Fruit fly (Drosophila melanogaster): Measurements from ENCODE around the gene qua.

qua gene

dm6 chr2L:17485457-17485856, 11.6 kb downstream of the qua start, which contains the start of the genes CG43221 and CG43645:
CG43221 (plus strand) TSS chr2L:17485757.
CG43645 (plus strand) TSS chr2L:17485757.
- no peak for TF ChIP-seq CG10348 (GFP tag; IDR thresholded peaks at IDR 0.05)
- no peak for TF ChIP-seq CG14655 (GFP tag; optimal IDR thresholded peaks at IDR 0.05)
- no peak for TF ChIP-seq D1 (tag; optimal IDR thresholded peaks at IDR 0.05)
- no peak for TF ChIP-seq CG9948 (tag; optimal IDR thresholded peaks at IDR 0.05)

- TF ChIP-seq fd96Ca (GFP tag; IDR thresholded peaks at IDR 0.05) (peak; percentile 96), CG32121 (GFP tag; IDR thresholded peaks at IDR 0.05) (peak; percentile 88), Pif1A (GFP tag; optimal IDR thresholded peaks at IDR 0.05) (peak; percentile 93), Snoo (tag; optimal IDR thresholded peaks at IDR 0.05) (peak; percentile 88), gl (tag; optimal IDR thresholded peaks at IDR 0.05) (peak; percentile 56), Pif1B (GFP tag; optimal IDR thresholded peaks at IDR 0.05) (peak; percentile 77), D1 (tag; optimal IDR thresholded peaks at IDR 0.05) (peak; percentile 23), CG15710 (tag; optimal IDR thresholded peaks at IDR 0.05) (peak; percentile 84), CG14655 (GFP tag; optimal IDR thresholded peaks at IDR 0.05) (peak; percentile 82), CG12605 (GFP tag; IDR thresholded peaks at IDR 0.05) (0 out of 2 replicates have a peak, but pooled peaks have one; percentile 40), CG34367 (tag; optimal IDR thresholded peaks at IDR 0.05) (peak; percentile 76), CG8159 (tag; optimal IDR thresholded peaks at IDR 0.05) (peak; percentile 75), CG4496 (GFP tag; IDR thresholded peaks at IDR 0.05) (peak; percentile 96), CG8301 (tag; optimal IDR thresholded peaks at IDR 0.05) (peak; percentile 83), CG9948 (tag; optimal IDR thresholded peaks at IDR 0.05) (peak; percentile 78), CG13204 (GFP tag; optimal IDR thresholded peaks at IDR 0.05) (no peak), Ets98B (GFP tag; IDR thresholded peaks at IDR 0.05) (peak; percentile 92), EcR (GFP tag; optimal IDR thresholded peaks at IDR 0.05) (no peak), CG17806 (tag; optimal IDR thresholded peaks at IDR 0.05) (peak; percentile 76), rn (GFP tag; IDR thresholded peaks at IDR 0.05) (peak; percentile 91), CG10348 (GFP tag; IDR thresholded peaks at IDR 0.05) (peak; percentile 84)
Measured at dm6 chr2L:17484174-17484573, 12.8 kb downstream of the qua start, which contains the start of the genes GCS2beta and CG5131. GCS2beta (minus strand) TSS chr2L:17484307. CG5131 (plus strand) TSS chr2L:17484501.

dm6 chr2L:17480943-17481580, 15.9 kb downstream of the qua start, which contains the start of the genes fws and Lamtor3:
fws (minus strand) TSS chr2L:17481029.
Lamtor3 (plus strand) TSS chr2L:17481231.
- TF ChIP-seq CG8301 (tag; optimal IDR thresholded peaks at IDR 0.05): peak; percentile 99
- TF ChIP-seq CG13204 (GFP tag; optimal IDR thresholded peaks at IDR 0.05): no peak
- TF ChIP-seq gl (tag; optimal IDR thresholded peaks at IDR 0.05): peak; percentile 95
- peak; percentile 100 for TF ChIP-seq CG4496 (GFP tag; IDR thresholded peaks at IDR 0.05)
- TF ChIP-seq fd96Ca (GFP tag; IDR thresholded peaks at IDR 0.05): peak; percentile 100
- TF ChIP-seq CG10348 (GFP tag; IDR thresholded peaks at IDR 0.05): peak; percentile 98
- TF ChIP-seq CG17806 (tag; optimal IDR thresholded peaks at IDR 0.05): peak; percentile 99
- peak; percentile 100 for TF ChIP-seq Ets98B (GFP tag; IDR thresholded peaks at IDR 0.05)
- TF ChIP-seq D1 (tag; optimal IDR thresholded peaks at IDR 0.05): peak; percentile 96
- TF ChIP-seq CG32121 (GFP tag; IDR thresholded peaks at IDR 0.05): peak; percentile 99
- TF ChIP-seq CG15710 (tag; optimal IDR thresholded peaks at IDR 0.05): peak; percentile 99
- peak; percentile 99 for TF ChIP-seq rn (GFP tag; IDR thresholded peaks at IDR 0.05)
- TF ChIP-seq CG34367 (tag; optimal IDR thresholded peaks at IDR 0.05): peak; percentile 98
- peak; percentile 98 for TF ChIP-seq Pif1A (GFP tag; optimal IDR thresholded peaks at IDR 0.05)
- peak; percentile 99 for TF ChIP-seq Pif1B (GFP tag; optimal IDR thresholded peaks at IDR 0.05)
- peak; percentile 99 for TF ChIP-seq CG9948 (tag; optimal IDR thresholded peaks at IDR 0.05)
- peak; percentile 41 for TF ChIP-seq EcR (GFP tag; optimal IDR thresholded peaks at IDR 0.05)
- peak; percentile 99 for TF ChIP-seq CG14655 (GFP tag; optimal IDR thresholded peaks at IDR 0.05)
- TF ChIP-seq Snoo (tag; optimal IDR thresholded peaks at IDR 0.05): peak; percentile 99
- TF ChIP-seq CG8159 (tag; optimal IDR thresholded peaks at IDR 0.05): peak; percentile 99
- TF ChIP-seq CG12605 (GFP tag; IDR thresholded peaks at IDR 0.05): peak; percentile 99

dm6 chr2L:17477710-17478109, 19.3 kb downstream of the qua start, which contains the start of gene cass:
cass (minus strand) TSS chr2L:17477888.
- TF ChIP-seq fd96Ca (GFP tag; IDR thresholded peaks at IDR 0.05): no peak
- TF ChIP-seq Ets98B (GFP tag; IDR thresholded peaks at IDR 0.05): no peak
- TF ChIP-seq CG8301 (tag; optimal IDR thresholded peaks at IDR 0.05): no peak
- TF ChIP-seq CG15710 (tag; optimal IDR thresholded peaks at IDR 0.05): no peak
- TF ChIP-seq CG13204 (GFP tag; optimal IDR thresholded peaks at IDR 0.05): no peak
- TF ChIP-seq Pif1A (GFP tag; optimal IDR thresholded peaks at IDR 0.05): no peak
- no peak for TF ChIP-seq EcR (GFP tag; optimal IDR thresholded peaks at IDR 0.05)
- no peak for TF ChIP-seq D1 (tag; optimal IDR thresholded peaks at IDR 0.05)
- TF ChIP-seq CG17806 (tag; optimal IDR thresholded peaks at IDR 0.05): no peak
- no peak for TF ChIP-seq Snoo (tag; optimal IDR thresholded peaks at IDR 0.05)

- TF ChIP-seq rn (GFP tag; IDR thresholded peaks at IDR 0.05) (no peak), CG15710 (tag; optimal IDR thresholded peaks at IDR 0.05) (no peak), CG4496 (GFP tag; IDR thresholded peaks at IDR 0.05) (peak; percentile 22; the same call in 1 of the 3 replicates), CG8159 (tag; optimal IDR thresholded peaks at IDR 0.05) (no peak), EcR (GFP tag; optimal IDR thresholded peaks at IDR 0.05) (peak; percentile 20), fd96Ca (GFP tag; IDR thresholded peaks at IDR 0.05) (no peak), Snoo (tag; optimal IDR thresholded peaks at IDR 0.05) (no peak), CG8301 (tag; optimal IDR thresholded peaks at IDR 0.05) (no peak), CG32121 (GFP tag; IDR thresholded peaks at IDR 0.05) (no peak), CG10348 (GFP tag; IDR thresholded peaks at IDR 0.05) (no peak), CG14655 (GFP tag; optimal IDR thresholded peaks at IDR 0.05) (no peak), CG12605 (GFP tag; IDR thresholded peaks at IDR 0.05) (0 out of 2 replicates have a peak, but pooled peaks have one; percentile 20), Pif1A (GFP tag; optimal IDR thresholded peaks at IDR 0.05) (no peak), CG9948 (tag; optimal IDR thresholded peaks at IDR 0.05) (no peak), CG13204 (GFP tag; optimal IDR thresholded peaks at IDR 0.05) (no peak), Ets98B (GFP tag; IDR thresholded peaks at IDR 0.05) (peak; percentile 23; the same call in 1 of the 2 replicates), gl (tag; optimal IDR thresholded peaks at IDR 0.05) (no peak), CG34367 (tag; optimal IDR thresholded peaks at IDR 0.05) (no peak), Pif1B (GFP tag; optimal IDR thresholded peaks at IDR 0.05) (no peak), CG17806 (tag; optimal IDR thresholded peaks at IDR 0.05) (no peak), D1 (tag; optimal IDR thresholded peaks at IDR 0.05) (no peak)
Measured at dm6 chr2L:17472582-17473524, 24.2 kb downstream of the qua start, which contains the start of gene BicD. BicD (minus strand) TSS chr2L:17473215.

Data from whole organism, pupa.